Worm (Caenorhabditis elegans): ENCODE measurements around the gene T28D6.4.
A peak's percentile ranks its signal among the peaks of the same experiment; 100 is the strongest.

The T28D6.4 gene

ce11 chrIII:11377880-11378279 is 17.6 kb downstream of the T28D6.4 start, which contains the start of gene dpy-18:
Gene dpy-18, minus strand, starts transcription at chrIII:11377980.
- TF ChIP-seq unc-55 (GFP tag; optimal IDR thresholded peaks at IDR 0.05): no peak
- TF ChIP-seq sox-4 (tag; optimal IDR thresholded peaks at IDR 0.05): no peak
- no peak for TF ChIP-seq fkh-6 (tag; optimal IDR thresholded peaks at IDR 0.05)
- no peak for TF ChIP-seq pqm-1 (tag; optimal IDR thresholded peaks at IDR 0.05)
- no peak for TF ChIP-seq ceh-30 (tag; optimal IDR thresholded peaks at IDR 0.05)
- TF ChIP-seq pag-3 (tag; optimal IDR thresholded peaks at IDR 0.05; ENCODE audit: borderline replicate concordance): no peak
- TF ChIP-seq ceh-6 (GFP tag; optimal IDR thresholded peaks at IDR 0.05): no peak

- no peak for TF ChIP-seq syd-9 (tag; optimal IDR thresholded peaks at IDR 0.05)
- no peak for TF ChIP-seq che-1 (tag; optimal IDR thresholded peaks at IDR 0.05)
- TF ChIP-seq ref-2 (tag; optimal IDR thresholded peaks at IDR 0.05): no peak
- no peak for TF ChIP-seq ztf-16 (tag; optimal IDR thresholded peaks at IDR 0.05)
- TF ChIP-seq zip-5 (tag; optimal IDR thresholded peaks at IDR 0.05): no peak
- no peak for TF ChIP-seq tbx-2 (tag; optimal IDR thresholded peaks at IDR 0.05)
- TF ChIP-seq unc-86 (tag; optimal IDR thresholded peaks at IDR 0.05): no peak
- no peak for TF ChIP-seq pat-9 (tag; optimal IDR thresholded peaks at IDR 0.05)
- no peak for TF ChIP-seq ceh-19 (GFP tag; optimal IDR thresholded peaks at IDR 0.05)
- TF ChIP-seq pqm-1 (tag; optimal IDR thresholded peaks at IDR 0.05): no peak
- no peak for TF ChIP-seq ama-1 (optimal IDR thresholded peaks at IDR 0.05)
- TF ChIP-seq fax-1 (tag; optimal IDR thresholded peaks at IDR 0.05): no peak
- no peak for TF ChIP-seq pros-1 (tag; optimal IDR thresholded peaks at IDR 0.05)
- no peak for TF ChIP-seq odd-2 (tag; optimal IDR thresholded peaks at IDR 0.05)
These were observed 18.2 kb downstream of the T28D6.4 start for ce11 chrIII:11378450-11378849.

DNA sequence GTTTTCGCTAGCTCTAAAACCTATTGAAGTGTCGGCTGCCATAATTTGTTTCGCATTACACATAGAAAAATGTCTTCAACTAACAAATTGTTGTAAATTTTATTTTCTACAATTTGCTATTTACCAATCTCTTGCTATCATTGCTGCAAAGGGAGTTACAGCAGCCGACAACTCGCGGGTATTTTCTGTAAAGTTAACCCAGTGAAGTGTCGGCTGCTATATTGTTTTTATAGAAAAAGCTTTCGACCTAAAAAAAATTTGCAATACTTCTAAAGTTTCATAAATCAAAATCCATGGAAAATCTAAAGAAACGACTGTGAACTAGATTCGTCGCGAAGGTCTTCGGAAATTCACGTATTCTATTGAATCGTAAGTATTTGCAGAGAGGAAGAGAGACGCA is 18.7 kb downstream of the T28D6.4 start:
- no peak for TF ChIP-seq unc-55 (GFP tag; optimal IDR thresholded peaks at IDR 0.05)
- TF ChIP-seq fax-1 (tag; optimal IDR thresholded peaks at IDR 0.05): no peak
- no peak for TF ChIP-seq npax-4 (tag; optimal IDR thresholded peaks at IDR 0.05)
- TF ChIP-seq ceh-19 (GFP tag; optimal IDR thresholded peaks at IDR 0.05): no peak
- no peak for TF ChIP-seq sdc-2 (tag; optimal IDR thresholded peaks at IDR 0.05)
- TF ChIP-seq nhr-232 (tag; optimal IDR thresholded peaks at IDR 0.05): no peak
- no peak for TF ChIP-seq elt-2 (tag; optimal IDR thresholded peaks at IDR 0.05)
- no peak for TF ChIP-seq fkh-10 (GFP tag; optimal IDR thresholded peaks at IDR 0.05)

DNA sequence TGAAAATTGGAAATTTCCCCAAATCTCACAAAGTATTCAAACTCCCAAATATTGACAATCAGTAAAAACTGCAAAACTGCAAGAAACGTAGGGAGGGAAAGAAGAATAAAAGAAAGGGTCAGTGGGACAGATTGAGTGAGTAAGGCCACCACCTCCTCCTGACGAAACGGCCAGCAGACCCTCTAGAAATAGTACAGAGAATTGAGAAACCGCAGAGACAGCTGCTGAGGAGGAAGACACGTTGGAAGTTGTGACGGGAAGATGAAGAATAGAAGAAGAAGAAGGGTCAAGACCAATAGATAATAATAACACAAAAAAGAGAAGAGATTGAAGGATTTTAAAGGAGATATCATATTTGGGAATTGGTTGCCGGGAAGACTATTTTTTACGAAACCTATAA is 20.3 kb downstream of the T28D6.4 start:
- TF ChIP-seq syd-9 (tag; optimal IDR thresholded peaks at IDR 0.05): no peak
- peak; percentile 14 for TF ChIP-seq nfya-1 (tag; optimal IDR thresholded peaks at IDR 0.05)
- TF ChIP-seq pat-9 (tag; optimal IDR thresholded peaks at IDR 0.05): peak; percentile 13
- TF ChIP-seq eyg-1 (tag; optimal IDR thresholded peaks at IDR 0.05): no peak
- TF ChIP-seq dve-1 (tag; optimal IDR thresholded peaks at IDR 0.05): no peak
- no peak for TF ChIP-seq hlh-6 (tag; optimal IDR thresholded peaks at IDR 0.05)
- peak; percentile 30 for TF ChIP-seq rnt-1 (tag; optimal IDR thresholded peaks at IDR 0.05)

DNA sequence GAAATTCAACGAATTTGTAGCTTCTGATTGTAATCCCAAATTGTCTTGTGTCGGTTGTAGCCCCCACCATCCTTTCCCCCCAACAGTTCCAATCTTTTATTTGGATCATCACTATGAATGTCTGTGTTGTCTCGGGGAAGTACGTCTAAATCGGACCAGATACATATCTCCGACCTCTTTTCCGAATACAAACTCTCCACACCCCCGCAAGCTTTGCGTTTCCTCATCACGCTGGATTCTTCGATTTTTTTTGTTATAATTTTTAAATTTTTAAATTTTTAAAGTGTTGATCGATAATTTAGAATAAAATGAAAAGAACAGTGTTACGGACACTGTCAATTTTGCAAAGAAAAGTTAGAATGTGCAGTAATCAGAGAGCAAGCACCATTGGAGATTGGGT is 21.7 kb downstream of the T28D6.4 start, which contains the start of gene subs-4:
Gene subs-4, plus strand, starts transcription at position 301 of the 400 bp plus-strand sequence.
- TF ChIP-seq elt-4 (tag; optimal IDR thresholded peaks at IDR 0.05) (no peak), rnt-1 (tag; optimal IDR thresholded peaks at IDR 0.05) (no peak), hlh-13 (GFP tag; optimal IDR thresholded peaks at IDR 0.05) (no peak), pros-1 (tag; optimal IDR thresholded peaks at IDR 0.05) (no peak), pqm-1 (tag; optimal IDR thresholded peaks at IDR 0.05) (no peak), ceh-34 (tag; optimal IDR thresholded peaks at IDR 0.05) (no peak), K02D7.2 (tag; optimal IDR thresholded peaks at IDR 0.05) (no peak), ceh-14 (tag; optimal IDR thresholded peaks at IDR 0.05) (no peak), ceh-48 (tag; optimal IDR thresholded peaks at IDR 0.05) (no peak), pha-2 (tag; optimal IDR thresholded peaks at IDR 0.05) (no peak), sdc-2 (tag; optimal IDR thresholded peaks at IDR 0.05) (no peak), hlh-8 (tag; optimal IDR thresholded peaks at IDR 0.05) (no peak), nhr-232 (tag; optimal IDR thresholded peaks at IDR 0.05) (no peak), hlh-15 (tag; optimal IDR thresholded peaks at IDR 0.05) (no peak), ztf-16 (tag; optimal IDR thresholded peaks at IDR 0.05) (no peak), nfya-1 (tag; optimal IDR thresholded peaks at IDR 0.05) (no peak), tbx-2 (tag; optimal IDR thresholded peaks at IDR 0.05) (no peak), lin-11 (tag; optimal IDR thresholded peaks at IDR 0.05) (no peak)
